Worm (Caenorhabditis elegans): ENCODE results near the gene ZK637.14.

Gene ZK637.14

DNA sequence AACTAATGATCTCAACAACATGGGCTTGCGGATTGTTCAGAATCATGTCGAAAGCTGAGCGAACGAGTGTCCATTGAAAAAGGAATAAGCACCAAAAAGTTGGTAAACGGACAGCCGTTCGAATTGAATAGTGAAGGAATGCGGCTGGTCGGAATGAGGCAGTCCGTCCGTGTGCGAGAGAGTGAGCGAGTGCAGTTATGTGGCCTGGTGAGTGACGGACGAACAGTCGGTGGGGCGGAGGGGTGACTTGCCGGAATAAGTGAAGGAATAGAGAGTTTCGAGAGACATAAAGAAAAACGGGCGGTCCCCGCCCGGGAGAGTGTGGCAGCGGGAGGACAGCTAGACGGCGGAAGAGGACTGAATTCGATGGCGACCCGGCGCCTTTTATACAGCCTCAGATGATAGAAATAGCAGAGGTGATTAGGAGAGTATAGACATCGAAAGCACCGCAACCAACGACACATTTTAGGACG lies 23.6 kb downstream of the ZK637.14 start (continued):
- TF ChIP-seq gei-8 (GFP tag; optimal IDR thresholded peaks at IDR 0.05) (peak; percentile 82), lsy-2 (tag; optimal IDR thresholded peaks at IDR 0.05) (peak; percentile 27 to 64), T26A8.4 (GFP tag; IDR thresholded peaks at IDR 0.05) (peak; percentile 90), ctbp-1 (GFP tag; IDR thresholded peaks at IDR 0.05) (peak; percentile 22; the same call in 1 of the 2 replicates), hlh-11 (tag; optimal IDR thresholded peaks at IDR 0.05) (peak; percentile 96), dmd-6 (GFP tag; IDR thresholded peaks at IDR 0.05) (peak; percentile 94), dve-1 (tag; optimal IDR thresholded peaks at IDR 0.05; ENCODE audit: insufficient read depth) (peak; percentile 73), nhr-11 (tag; optimal IDR thresholded peaks at IDR 0.05) (peak; percentile 86), hlh-30 (tag; optimal IDR thresholded peaks at IDR 0.05; ENCODE audit: insufficient read depth) (peak; percentile 47), dpl-1 (GFP tag; optimal IDR thresholded peaks at IDR 0.05) (peak; percentile 34), vab-7 (GFP tag; IDR thresholded peaks at IDR 0.05) (peak; percentile 64), daf-8 (GFP tag; IDR thresholded peaks at IDR 0.05) (no peak), nhr-41 (GFP tag; IDR thresholded peaks at IDR 0.05) (peak; percentile 51; the same call in 1 of the 2 replicates), ama-1 (optimal IDR thresholded peaks at IDR 0.05) (peak; percentile 95), set-16 (GFP tag; IDR thresholded peaks at IDR 0.05) (peak; percentile 95), zfp-2 (tag; optimal IDR thresholded peaks at IDR 0.05) (no peak), spr-3 (GFP tag; optimal IDR thresholded peaks at IDR 0.05) (peak; percentile 4), F10B5.3 (tag; optimal IDR thresholded peaks at IDR 0.05) (no peak), lin-38 (GFP tag; IDR thresholded peaks at IDR 0.05) (peak; percentile 74), Y48G9A.11 (GFP tag; IDR thresholded peaks at IDR 0.05) (peak; percentile 48; the same call in 1 of the 2 replicates), mdl-1 (tag; optimal IDR thresholded peaks at IDR 0.05) (peak; percentile 39 to 51), F44E2.7 (GFP tag; IDR thresholded peaks at IDR 0.05) (0 out of 2 replicates have a peak, but pooled peaks have one; percentile 45), jun-1 (tag; optimal IDR thresholded peaks at IDR 0.05) (peak; percentile 9), unc-130 (GFP tag; optimal IDR thresholded peaks at IDR 0.05) (no peak), lin-13 (GFP tag; optimal IDR thresholded peaks at IDR 0.05) (peak; percentile 75), attf-4 (tag; optimal IDR thresholded peaks at IDR 0.05) (no peak), ZK546.5 (tag; optimal IDR thresholded peaks at IDR 0.05) (no peak), mxl-2 (GFP tag; conservative IDR thresholded peaks at IDR 0.05) (no peak), spr-1 (tag; optimal IDR thresholded peaks at IDR 0.05) (peak; percentile 43)

DNA sequence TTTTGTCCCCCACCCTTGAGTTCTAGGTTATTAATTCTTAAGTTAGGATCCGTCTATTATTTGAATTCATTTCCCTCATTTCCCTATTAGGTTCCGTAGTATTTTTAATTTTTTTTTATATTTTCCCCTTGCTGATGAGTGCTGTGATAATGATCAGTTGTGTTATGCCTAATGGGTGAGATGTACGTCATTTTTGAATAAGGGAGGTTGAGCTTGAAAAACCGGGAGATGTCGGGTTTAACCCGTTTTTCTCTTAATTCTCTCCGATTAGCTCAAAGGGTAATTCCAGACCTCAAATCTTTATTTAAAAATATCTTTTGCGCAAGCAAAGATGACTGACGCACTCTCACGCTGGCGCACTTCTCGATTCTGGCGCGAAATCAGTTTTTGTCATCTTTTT lies 28.2 kb downstream of the ZK637.14 start:
- TF ChIP-seq madf-5 (GFP tag; IDR thresholded peaks at IDR 0.05) (0 out of 4 replicates have a peak, but pooled peaks have one; percentile 52 to 73), snpc-1.2 (GFP tag; IDR thresholded peaks at IDR 0.05) (0 out of 2 replicates have a peak, but pooled peaks have one; percentile 26), Y48G9A.11 (GFP tag; IDR thresholded peaks at IDR 0.05) (peak; percentile 74), lin-38 (GFP tag; IDR thresholded peaks at IDR 0.05) (peak; percentile 59), lim-7 (GFP tag; IDR thresholded peaks at IDR 0.05) (0 out of 2 replicates have a peak, but pooled peaks have one; percentile 22), Y105C5A.15 (GFP tag; IDR thresholded peaks at IDR 0.05) (peak; percentile 53; the same call in 1 of the 2 replicates), arid-1 (GFP tag; conservative IDR thresholded peaks at IDR 0.05) (peak; percentile 56)

DNA sequence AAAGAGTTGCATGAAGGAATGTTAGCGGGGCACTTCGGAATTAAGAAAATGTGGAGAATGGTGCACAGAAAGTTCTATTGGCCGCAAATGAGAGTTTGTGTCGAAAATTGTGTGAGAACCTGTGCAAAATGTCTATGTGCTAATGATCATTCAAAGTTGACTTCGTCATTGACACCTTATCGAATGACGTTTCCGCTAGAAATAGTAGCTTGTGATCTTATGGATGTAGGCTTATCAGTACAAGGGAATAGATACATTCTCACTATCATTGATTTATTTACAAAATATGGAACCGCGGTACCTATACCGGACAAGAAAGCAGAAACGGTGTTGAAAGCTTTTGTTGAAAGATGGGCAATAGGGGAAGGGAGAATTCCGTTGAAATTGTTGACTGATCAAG lies 30.5 kb downstream of the ZK637.14 start:
- TF ChIP-seq unc-39 (tag; optimal IDR thresholded peaks at IDR 0.05) (no peak), dmd-6 (GFP tag; IDR thresholded peaks at IDR 0.05) (peak; percentile 63), mdt-29 (GFP tag; IDR thresholded peaks at IDR 0.05) (no peak), snpc-1.2 (GFP tag; IDR thresholded peaks at IDR 0.05) (no peak), dmd-8 (GFP tag; IDR thresholded peaks at IDR 0.05) (no peak), hlh-11 (tag; optimal IDR thresholded peaks at IDR 0.05) (peak; percentile 32), lin-13 (GFP tag; optimal IDR thresholded peaks at IDR 0.05) (no peak), mdl-1 (tag; optimal IDR thresholded peaks at IDR 0.05) (no peak), dve-1 (tag; optimal IDR thresholded peaks at IDR 0.05; ENCODE audit: insufficient read depth) (no peak), zip-11 (GFP tag; IDR thresholded peaks at IDR 0.05) (no peak), Y5F2A.4 (GFP tag; optimal IDR thresholded peaks at IDR 0.05) (no peak), nhr-28 (tag; optimal IDR thresholded peaks at IDR 0.05) (no peak)

Measured in whole organism, L4 larva.